Fruit fly (Drosophila melanogaster): Measurements from ENCODE around the gene Pex3.

- TF ChIP-seq CG8478 (optimal IDR thresholded peaks at IDR 0.05): no peak
- TF ChIP-seq psq (optimal IDR thresholded peaks at IDR 0.05): no peak
Observed at dm6 chr3L:15162005-15162404, 17.9 kb downstream of the Pex3 start.
